Worm (Caenorhabditis elegans): Measurements from ENCODE around the gene C13A2.6.

C13A2.6 gene

ce11 chrV:7269399-7269798 lies at the start of gene C13A2.6:
Gene C13A2.6 (plus strand): TSS chrV:7269699.
- TF ChIP-seq blmp-1 (tag; optimal IDR thresholded peaks at IDR 0.05) (no peak), ceh-8 (GFP tag; optimal IDR thresholded peaks at IDR 0.05) (no peak), C16A3.4 (tag; optimal IDR thresholded peaks at IDR 0.05) (no peak), swsn-7 (tag; optimal IDR thresholded peaks at IDR 0.05) (no peak), zag-1 (tag; optimal IDR thresholded peaks at IDR 0.05) (no peak), nhr-11 (tag; optimal IDR thresholded peaks at IDR 0.05) (no peak)

ce11 chrV:7220973-7221519 lies 48.5 kb upstream of the C13A2.6 start, which contains the start of the genes C13F10.8, C13F10.6 and kxd-1:
Gene C13F10.8 (minus strand): TSS chrV:7221023.
Gene C13F10.6 (minus strand): TSS chrV:7221039.
Gene kxd-1 (plus strand): TSS chrV:7221469.
- TF ChIP-seq tbx-2 (tag; optimal IDR thresholded peaks at IDR 0.05) (no peak), nhr-19 (GFP tag; conservative IDR thresholded peaks at IDR 0.05) (no peak), sup-37 (GFP tag; optimal IDR thresholded peaks at IDR 0.05) (no peak), nhr-85 (tag) (peak; percentile 48), lin-13 (GFP tag; optimal IDR thresholded peaks at IDR 0.05) (no peak), hlh-17 (GFP tag; optimal IDR thresholded peaks at IDR 0.05; ENCODE audit: borderline replicate concordance) (no peak), pqm-1 (tag; optimal IDR thresholded peaks at IDR 0.05) (no peak), efl-1 (optimal IDR thresholded peaks at IDR 0.05) (no peak), efl-1 (GFP tag; optimal IDR thresholded peaks at IDR 0.05 in 1 of 2) (peak in 1 of 2 experiments; percentile 93), unc-30 (tag; optimal IDR thresholded peaks at IDR 0.05) (no peak), ceh-82 (tag; optimal IDR thresholded peaks at IDR 0.05) (no peak), sptf-1 (tag; optimal IDR thresholded peaks at IDR 0.05) (no peak), dsc-1 (tag; optimal IDR thresholded peaks at IDR 0.05) (no peak), ama-1 (optimal IDR thresholded peaks at IDR 0.05) (no peak), zip-4 (GFP tag; optimal IDR thresholded peaks at IDR 0.05) (no peak), lin-35 (GFP tag; optimal IDR thresholded peaks at IDR 0.05) (peak in 1 of 2 experiments; percentile 42), nhr-20 (tag; optimal IDR thresholded peaks at IDR 0.05) (no peak), dpl-1 (GFP tag; optimal IDR thresholded peaks at IDR 0.05) (peak in 1 of 3 experiments; percentile 40), lin-14 (GFP tag; optimal IDR thresholded peaks at IDR 0.05) (peak; percentile 46), hpl-2 (GFP tag; optimal IDR thresholded peaks at IDR 0.05) (no peak), grh-1 (GFP tag; IDR thresholded peaks at IDR 0.05) (no peak), nhr-28 (tag; optimal IDR thresholded peaks at IDR 0.05) (no peak), elt-3 (tag; optimal IDR thresholded peaks at IDR 0.05) (no peak), xbp-1 (tag; optimal IDR thresholded peaks at IDR 0.05) (no peak)

- no peak for TF ChIP-seq aly-2 (tag; optimal IDR thresholded peaks at IDR 0.05)
- no peak for TF ChIP-seq nhr-71 (tag; optimal IDR thresholded peaks at IDR 0.05)
- no peak for TF ChIP-seq fkh-8 (tag; optimal IDR thresholded peaks at IDR 0.05)
- no peak for TF ChIP-seq lin-13 (GFP tag; optimal IDR thresholded peaks at IDR 0.05)
- no peak for TF ChIP-seq lin-35 (GFP tag; optimal IDR thresholded peaks at IDR 0.05)
- TF ChIP-seq xbp-1 (tag; optimal IDR thresholded peaks at IDR 0.05) = no peak
- TF ChIP-seq mef-2 (tag; optimal IDR thresholded peaks at IDR 0.05) = no peak
- TF ChIP-seq efl-1 (optimal IDR thresholded peaks at IDR 0.05) = no peak
- no peak for TF ChIP-seq efl-1 (GFP tag; optimal IDR thresholded peaks at IDR 0.05 in 1 of 2)
- no peak for TF ChIP-seq mdl-1 (tag; optimal IDR thresholded peaks at IDR 0.05)
- TF ChIP-seq lin-14 (GFP tag; optimal IDR thresholded peaks at IDR 0.05) = no peak
- no peak for TF ChIP-seq ztf-4 (tag; optimal IDR thresholded peaks at IDR 0.05)
- no peak for TF ChIP-seq efl-3 (GFP tag; optimal IDR thresholded peaks at IDR 0.05)
- TF ChIP-seq skn-1 (tag; optimal IDR thresholded peaks at IDR 0.05) = no peak
Observed at ce11 chrV:7223152-7223551, 46.3 kb upstream of the C13A2.6 start, which contains the start of gene C13F10.7. Gene C13F10.7 (minus strand): TSS chrV:7223252.

ce11 chrV:7223941-7224340 lies 45.6 kb upstream of the C13A2.6 start, which contains the start of gene C13F10.1:
Gene C13F10.1 (plus strand): TSS chrV:7224078.
- TF ChIP-seq aly-2 (tag; optimal IDR thresholded peaks at IDR 0.05) = no peak
- peak in 1 of 3 experiments; percentile 2 for TF ChIP-seq ceh-82 (tag; optimal IDR thresholded peaks at IDR 0.05)
- peak; percentile 40 for TF ChIP-seq lin-14 (GFP tag; optimal IDR thresholded peaks at IDR 0.05)
- TF ChIP-seq dsc-1 (tag; optimal IDR thresholded peaks at IDR 0.05) = peak; percentile 23
- TF ChIP-seq nhr-237 (tag; optimal IDR thresholded peaks at IDR 0.05) = no peak
- TF ChIP-seq rnt-1 (tag; optimal IDR thresholded peaks at IDR 0.05) = peak; percentile 53

Data from whole organism, L1 larva.